Worm (Caenorhabditis elegans) whole organism, early embryonic: ENCODE measurements around the gene sre-38.

Experiments
- aly-1 ChIP-seq: sonication (generic microtip); optimal IDR thresholded peaks from 2 replicates; lab custom pipeline; 2016; ENCODE audit warnings: missing genetic modification characterization, missing compliant biosample characterization
- ama-1 ChIP-seq: fragments of 150-350 bp; optimal IDR thresholded peaks from 2 replicates; lab custom pipeline; 2014
- ceh-36 ChIP-seq: sonication (generic microtip); optimal IDR thresholded peaks from 2 replicates; lab custom pipeline; 2016; ENCODE audit warnings: missing genetic modification characterization, inconsistent platforms, missing compliant biosample characterization
- pes-1 ChIP-seq: fragments of 200-800 bp; sonication (Bioruptor generic); IDR thresholded peaks from 2 replicates; pipeline ENCODE4 v1.3.6; 2022; ENCODE audit warnings: missing genetic modification reagents, missing genetic modification characterization, missing compliant biosample characterization
- sea-1 ChIP-seq: fragments of 200-800 bp; sonication (Bioruptor generic); conservative IDR thresholded peaks from 2 replicates; pipeline ENCODE4 v1.3.6; 2022; ENCODE audit warnings: missing genetic modification characterization, missing compliant biosample characterization

DNA sequence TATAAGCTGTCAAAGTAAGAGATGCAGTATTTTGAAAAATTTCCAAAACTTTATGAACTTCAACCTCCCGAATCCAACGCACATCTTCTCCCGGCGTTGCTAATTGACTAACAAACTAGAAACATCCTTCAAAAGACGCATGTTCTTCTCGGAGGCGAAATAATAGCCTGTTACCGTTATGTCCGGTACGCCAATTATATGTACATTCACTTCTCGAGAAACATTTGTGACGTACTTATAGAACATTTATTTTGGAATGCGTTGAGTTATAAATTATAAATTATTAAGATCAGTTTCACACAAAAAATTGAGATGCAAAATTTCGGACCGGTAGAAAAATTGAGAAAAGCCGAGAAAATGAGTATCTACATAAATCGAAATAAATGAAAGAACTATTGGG is 39.6 kb downstream of the sre-38 start, which contains the start of gene T21B4.3:
- TF ChIP-seq ama-1 (lab: Kevin White, UChicago) (no peak), aly-1 (no peak), pes-1 (GFP tag; lab: Robert Waterston, UW) (no peak), sea-1 (GFP tag; lab: Robert Waterston, UW) (no peak), ceh-36 (no peak)
